Fruit fly (Drosophila melanogaster) whole organism, prepupa: ENCODE data around the gene AANATL7.

Source experiments
- CG8119 ChIP-seq: fragments of 200-800 bp; sonication (Bioruptor generic); IDR thresholded peaks from 3 replicates; pipeline ENCODE4 v1.3.6; 2022; ENCODE audit warnings: missing biosample characterization, missing genetic modification characterization
- Eip75B ChIP-seq: fragments of 200-800 bp; sonication (Bioruptor generic); optimal IDR thresholded peaks from 3 replicates; lab custom pipeline; 2016; ENCODE audit warnings: missing biosample characterization, missing genetic modification characterization
- Hr39 ChIP-seq: fragments of 200-800 bp; sonication (Bioruptor generic); optimal IDR thresholded peaks from 2 replicates; lab custom pipeline; 2016; ENCODE audit warnings: missing biosample characterization, missing genetic modification characterization
- Lpt ChIP-seq: fragments of 200-800 bp; sonication (Bioruptor generic); optimal IDR thresholded peaks from 3 replicates; lab custom pipeline; 2016; ENCODE audit warnings: missing biosample characterization, missing genetic modification characterization
- Smox ChIP-seq: fragments of 200-800 bp; sonication (Bioruptor generic); optimal IDR thresholded peaks from 3 replicates; lab custom pipeline; 2016; ENCODE audit warnings: missing biosample characterization, missing genetic modification characterization
- achi ChIP-seq: fragments of 200-800 bp; sonication (Bioruptor generic); optimal IDR thresholded peaks from 3 replicates; lab custom pipeline; 2016; ENCODE audit warnings: missing biosample characterization, missing genetic modification characterization

- TF ChIP-seq Lpt (GFP tag; lab: Kevin White, UChicago) (no peak), Smox (no peak), CG8119 (GFP tag; lab: Robert Waterston, UW) (no peak), Hr39 (no peak), achi (GFP tag; lab: Kevin White, UChicago) (no peak), Eip75B (GFP tag; lab: Kevin White, UChicago) (no peak)
Observed at dm6 chrX:2624525-2625006, 43.8 kb downstream of the AANATL7 start, which contains the start of the genes brv3 and Pi4KIIIalpha.
